Worm (Caenorhabditis elegans): ENCODE measurements around the gene F40G9.15.

F40G9.15 gene

DNA sequence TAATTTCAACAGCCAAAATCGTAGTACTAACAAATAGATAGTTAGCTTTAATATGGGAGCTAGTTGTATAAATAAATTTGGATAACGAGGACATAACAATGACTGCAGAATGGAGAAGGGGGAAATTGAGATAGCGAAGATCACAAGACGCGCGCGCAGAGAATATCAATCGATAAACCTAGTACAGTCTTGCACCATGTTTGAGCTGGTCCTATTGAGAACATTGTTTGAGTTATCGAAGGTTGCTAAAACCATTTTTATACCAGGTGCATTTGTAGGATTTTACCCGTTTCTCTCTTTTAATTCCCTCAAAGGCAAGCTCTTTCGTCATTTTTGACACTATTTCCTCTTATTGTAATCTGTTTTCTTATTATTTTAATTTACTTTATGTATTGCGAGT, 10.6 kb upstream of the F40G9.15 start, which contains the start of the genes F40G9.9 and F40G9.12:
Gene F40G9.9 (minus strand): TSS at position 101 of the 400 bp plus-strand sequence.
Gene F40G9.12 (plus strand): TSS at position 231 of the 400 bp plus-strand sequence.
- no peak for TF ChIP-seq madf-3 (GFP tag; IDR thresholded peaks at IDR 0.05)
- no peak for TF ChIP-seq ztf-22 (GFP tag; optimal IDR thresholded peaks at IDR 0.05)
- no peak for TF ChIP-seq T26A5.8 (tag; optimal IDR thresholded peaks at IDR 0.05)
- TF ChIP-seq snpc-1.1 (tag; optimal IDR thresholded peaks at IDR 0.05; ENCODE audit: insufficient read depth), result no peak
- TF ChIP-seq tbp1 (GFP tag; optimal IDR thresholded peaks at IDR 0.05), result no peak
- no peak for TF ChIP-seq C06A6.2 (GFP tag; conservative IDR thresholded peaks at IDR 0.05)
- TF ChIP-seq F57C9.4 (tag; optimal IDR thresholded peaks at IDR 0.05), result no peak
- no peak for TF ChIP-seq ztf-18 (tag; optimal IDR thresholded peaks at IDR 0.05)
- no peak for TF ChIP-seq egl-44 (GFP tag; IDR thresholded peaks at IDR 0.05)

DNA sequence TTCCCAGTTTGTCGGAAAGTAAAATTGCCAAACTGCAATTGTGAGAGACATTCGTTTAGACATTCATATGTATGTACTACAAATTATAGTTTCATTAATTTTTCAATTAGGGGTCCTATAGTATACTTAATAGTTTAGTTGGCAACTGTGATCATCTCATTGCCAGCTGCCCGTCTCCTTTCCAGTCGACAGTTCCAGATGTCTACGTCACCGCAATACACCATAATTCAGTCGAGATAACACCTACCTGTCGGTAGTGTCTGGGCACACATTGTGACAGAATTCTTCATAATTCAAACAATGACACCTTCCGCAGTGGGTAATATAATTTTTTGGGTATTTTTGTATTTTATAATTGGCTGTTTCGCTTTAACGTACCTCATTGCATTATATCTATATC, 8.7 kb upstream of the F40G9.15 start, which contains the start of gene F40G9.19:
Gene F40G9.19 (plus strand): TSS at position 301 of the 400 bp plus-strand sequence.
- no peak for TF ChIP-seq F57C9.4 (tag; optimal IDR thresholded peaks at IDR 0.05)
- TF ChIP-seq ceh-27 (GFP tag; optimal IDR thresholded peaks at IDR 0.05), result no peak
- TF ChIP-seq let-607 (tag; optimal IDR thresholded peaks at IDR 0.05), result no peak
- TF ChIP-seq ztf-28 (GFP tag; IDR thresholded peaks at IDR 0.05), result no peak
- no peak for TF ChIP-seq fkh-3 (tag; optimal IDR thresholded peaks at IDR 0.05)
- no peak for TF ChIP-seq dpl-1 (GFP tag; optimal IDR thresholded peaks at IDR 0.05)
- no peak for TF ChIP-seq nhr-120 (GFP tag; IDR thresholded peaks at IDR 0.05)
- no peak for TF ChIP-seq lin-40 (tag; optimal IDR thresholded peaks at IDR 0.05)
- no peak for TF ChIP-seq efl-1 (GFP tag; optimal IDR thresholded peaks at IDR 0.05)
- TF ChIP-seq F37B4.10 (GFP tag; IDR thresholded peaks at IDR 0.05), result no peak
- TF ChIP-seq repo-1 (tag; optimal IDR thresholded peaks at IDR 0.05), result no peak
- TF ChIP-seq F57A8.1 (GFP tag; optimal IDR thresholded peaks at IDR 0.05), result no peak

DNA sequence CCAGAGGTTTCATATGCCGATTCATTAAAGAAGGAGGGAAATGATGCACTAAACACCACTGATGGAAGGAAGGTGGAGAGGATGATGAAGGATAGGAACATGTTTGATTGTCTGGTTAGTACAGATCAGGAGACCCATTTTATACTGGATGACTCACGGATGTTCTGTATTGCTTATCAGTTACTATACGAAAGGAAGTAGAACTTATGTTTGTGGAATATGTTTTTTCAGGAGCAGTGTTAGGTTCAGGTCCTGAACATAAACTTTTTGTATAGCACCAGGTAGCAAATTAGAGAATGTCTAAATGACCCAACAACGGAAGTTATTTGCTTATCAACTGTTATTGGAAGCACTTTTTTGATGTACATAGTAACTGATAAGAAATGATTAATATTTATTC, 6.4 kb upstream of the F40G9.15 start, which contains the start of gene clec-148:
Gene clec-148 (minus strand): TSS at position 101 of the 400 bp plus-strand sequence.
- TF ChIP-seq lin-35 (GFP tag; optimal IDR thresholded peaks at IDR 0.05) (no peak), let-607 (tag; optimal IDR thresholded peaks at IDR 0.05) (no peak), lin-54 (GFP tag; optimal IDR thresholded peaks at IDR 0.05) (no peak), nfyb-1 (GFP tag; IDR thresholded peaks at IDR 0.05) (no peak)

DNA sequence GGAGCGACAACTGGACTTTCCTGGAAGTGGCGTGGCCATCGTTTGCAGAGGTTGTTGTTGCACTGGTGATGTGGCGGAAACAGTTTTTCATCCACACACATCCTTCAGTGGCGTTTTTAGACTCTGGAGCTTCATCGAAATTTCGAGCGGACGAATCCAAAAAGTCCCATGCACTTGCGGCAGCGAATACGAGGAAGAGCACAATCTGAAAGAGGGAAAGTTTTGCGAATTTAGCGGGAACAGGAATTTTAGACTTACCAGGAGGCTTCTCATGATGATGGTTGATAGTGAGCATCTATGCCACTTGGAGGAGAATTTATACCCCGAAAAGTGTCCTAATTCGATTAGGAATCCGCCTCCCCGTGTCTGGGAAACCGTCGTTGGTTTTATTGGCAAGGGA, 4.5 kb upstream of the F40G9.15 start, which contains the start of gene F40G9.14:
Gene F40G9.14 (minus strand): TSS at position 101 of the 400 bp plus-strand sequence.
- no peak for TF ChIP-seq nhr-179 (tag; optimal IDR thresholded peaks at IDR 0.05)

DNA sequence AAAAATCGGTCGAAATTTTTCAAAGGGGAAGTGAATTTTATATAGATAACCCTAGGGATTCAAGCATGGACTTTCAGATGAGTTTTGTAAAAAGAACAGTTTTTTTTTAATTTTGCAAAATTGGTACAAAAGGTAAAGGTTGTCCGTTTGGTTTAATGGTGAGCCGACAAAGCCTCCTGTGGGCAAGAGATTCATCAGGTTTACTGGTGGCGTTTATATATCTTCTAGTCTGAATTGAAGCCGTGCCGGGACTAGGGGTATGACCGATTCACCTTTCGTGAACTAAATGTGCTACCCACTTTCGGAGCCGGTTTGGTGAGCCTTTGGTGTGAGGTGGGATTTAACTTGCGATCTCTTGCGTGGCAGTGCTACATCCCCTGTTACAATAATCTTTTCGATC, 4.1 kb upstream of the F40G9.15 start:
- TF ChIP-seq F23B12.7 (tag; optimal IDR thresholded peaks at IDR 0.05; ENCODE audit: insufficient read depth) (no peak), hlh-12 (tag; optimal IDR thresholded peaks at IDR 0.05) (no peak), tbp1 (GFP tag; optimal IDR thresholded peaks at IDR 0.05) (no peak), him-1 (tag; optimal IDR thresholded peaks at IDR 0.05) (no peak), K12H6.12 (tag; optimal IDR thresholded peaks at IDR 0.05) (no peak), F49E8.2 (tag; optimal IDR thresholded peaks at IDR 0.05; ENCODE audit: insufficient read depth) (no peak), dpl-1 (GFP tag; optimal IDR thresholded peaks at IDR 0.05) (no peak), snpc-1.3 (tag; optimal IDR thresholded peaks at IDR 0.05; ENCODE audit: insufficient read depth) (no peak), rec-8 (tag; optimal IDR thresholded peaks at IDR 0.05) (no peak), C06A6.2 (GFP tag; conservative IDR thresholded peaks at IDR 0.05) (no peak), ceh-91 (GFP tag; IDR thresholded peaks at IDR 0.05) (no peak), madf-3 (GFP tag; IDR thresholded peaks at IDR 0.05) (no peak), ztf-25 (GFP tag; IDR thresholded peaks at IDR 0.05) (no peak), T26A5.8 (tag; optimal IDR thresholded peaks at IDR 0.05) (no peak), Y56A3A.18 (GFP tag; IDR thresholded peaks at IDR 0.05) (no peak), F52B5.7 (tag; optimal IDR thresholded peaks at IDR 0.05) (no peak), attf-3 (GFP tag; conservative IDR thresholded peaks at IDR 0.05) (no peak), sptf-2 (GFP tag; optimal IDR thresholded peaks at IDR 0.05) (no peak), let-526 (GFP tag; IDR thresholded peaks at IDR 0.05) (no peak), attf-5 (GFP tag; optimal IDR thresholded peaks at IDR 0.05) (no peak)

Measured in whole organism, young adult.